Fruit fly (Drosophila melanogaster) whole organism, embryonic: ENCODE results near the gene rols.

Experiments
- Abd-B ChIP-seq: fragments of 200-800 bp; sonication (Bioruptor generic); optimal IDR thresholded peaks from 2 replicates; lab custom pipeline; 2018; ENCODE audit warnings: missing biosample characterization, mild to moderate bottlenecking, missing genetic modification characterization, moderate library complexity
- Bdp1 ChIP-seq: fragments of 200-800 bp; sonication (Bioruptor generic); optimal IDR thresholded peaks from 3 replicates; lab custom pipeline; 2016; ENCODE audit warnings: missing biosample characterization, missing genetic modification characterization
- CG10431 ChIP-seq: fragments of 200-800 bp; sonication (Bioruptor generic); optimal IDR thresholded peaks from 3 replicates; lab custom pipeline; 2018; ENCODE audit warnings: missing biosample characterization, mild to moderate bottlenecking, missing genetic modification characterization
- CG11093 ChIP-seq: fragments of 200-800 bp; sonication (Bioruptor generic); IDR thresholded peaks from 3 replicates; pipeline ENCODE4 v1.3.6; 2022; ENCODE audit warnings: missing biosample characterization, missing genetic modification characterization
- CG11696 ChIP-seq: fragments of 200-800 bp; sonication (Bioruptor generic); IDR thresholded peaks from 2 replicates; pipeline ENCODE4 v1.3.6; 2022; ENCODE audit warnings: missing biosample characterization, missing genetic modification characterization
- CG13424 ChIP-seq: fragments of 200-800 bp; sonication (Bioruptor generic); optimal IDR thresholded peaks from 2 replicates; lab custom pipeline; 2019; ENCODE audit warnings: missing biosample characterization, mild to moderate bottlenecking, missing genetic modification characterization, moderate library complexity
- CG1647 ChIP-seq: fragments of 200-800 bp; sonication (Bioruptor generic); optimal IDR thresholded peaks from 3 replicates; lab custom pipeline; 2016; ENCODE audit warnings: missing biosample characterization, missing genetic modification characterization
- CG16779 ChIP-seq: fragments of 200-800 bp; sonication (Bioruptor generic); IDR thresholded peaks from 2 replicates; pipeline ENCODE4 v1.3.6; 2022; ENCODE audit warnings: missing biosample characterization, missing genetic modification characterization
- CG17361 ChIP-seq: fragments of 200-800 bp; sonication (Bioruptor generic); IDR thresholded peaks from 3 replicates; pipeline ENCODE4 v1.3.6; 2022; ENCODE audit warnings: missing biosample characterization, missing genetic modification characterization
- CG17385 ChIP-seq: fragments of 200-800 bp; sonication (Bioruptor generic); optimal IDR thresholded peaks from 3 replicates; lab custom pipeline; 2018; ENCODE audit warnings: missing biosample characterization, mild to moderate bottlenecking, missing genetic modification characterization
- CG2129 ChIP-seq: fragments of 200-800 bp; sonication (Bioruptor generic); IDR thresholded peaks from 2 replicates; pipeline ENCODE4 v1.3.6; 2022; ENCODE audit warnings: missing biosample characterization, missing genetic modification characterization; ENCODE audit not compliant: partially characterized antibody
- CG2712 ChIP-seq: fragments of 200-800 bp; optimal IDR thresholded peaks from 3 replicates; lab custom pipeline; 2019; ENCODE audit warnings: missing biosample characterization, mild to moderate bottlenecking, missing genetic modification characterization, moderate library complexity
- CG2889 ChIP-seq: fragments of 200-800 bp; sonication (Bioruptor generic); IDR thresholded peaks from 3 replicates; pipeline ENCODE4 v1.3.6; 2022; ENCODE audit warnings: missing biosample characterization, missing genetic modification characterization
- CG34224 ChIP-seq: fragments of 200-800 bp; sonication (Bioruptor generic); IDR thresholded peaks from 3 replicates; pipeline ENCODE4 v1.3.6; 2022; ENCODE audit warnings: missing biosample characterization, missing genetic modification characterization; ENCODE audit not compliant: partially characterized antibody
- CG34376 ChIP-seq: fragments of 200-800 bp; sonication (Bioruptor generic); optimal IDR thresholded peaks from 2 replicates; lab custom pipeline; 2018; ENCODE audit warnings: missing biosample characterization, mild to moderate bottlenecking, missing genetic modification characterization
- CG4854 ChIP-seq: fragments of 200-800 bp; sonication (Bioruptor generic); optimal IDR thresholded peaks from 2 replicates; lab custom pipeline; 2016; ENCODE audit warnings: missing biosample characterization, missing genetic modification characterization, inconsistent platforms
- CG6683 ChIP-seq: fragments of 200-800 bp; sonication (Bioruptor generic); optimal IDR thresholded peaks from 2 replicates; lab custom pipeline; 2017; ENCODE audit warnings: missing biosample characterization, mild to moderate bottlenecking, missing genetic modification characterization, missing genetic modification reagents
- CG6689 ChIP-seq: fragments of 200-800 bp; sonication (Bioruptor generic); IDR thresholded peaks from 2 replicates; pipeline ENCODE4 v1.3.6; 2022; ENCODE audit warnings: missing biosample characterization, missing genetic modification characterization
- CG7271 ChIP-seq: fragments of 200-800 bp; sonication (Bioruptor generic); optimal IDR thresholded peaks from 2 replicates; lab custom pipeline; 2018; ENCODE audit warnings: missing biosample characterization, mild to moderate bottlenecking, missing genetic modification characterization, moderate library complexity
- CG7372 ChIP-seq: fragments of 200-800 bp; sonication (Bioruptor generic); IDR thresholded peaks from 2 replicates; pipeline ENCODE4 v1.3.6; 2022; ENCODE audit warnings: missing biosample characterization, missing genetic modification characterization
- CG7786 ChIP-seq: fragments of 200-800 bp; sonication (Bioruptor generic); optimal IDR thresholded peaks from 2 replicates; lab custom pipeline; 2016; ENCODE audit warnings: missing biosample characterization, missing genetic modification characterization
- CG9437 ChIP-seq: fragments of 200-800 bp; sonication (Bioruptor generic); optimal IDR thresholded peaks from 2 replicates; lab custom pipeline; 2018; ENCODE audit warnings: missing biosample characterization, mild to moderate bottlenecking, missing genetic modification characterization
- Chrac-16 ChIP-seq: fragments of 200-800 bp; sonication (Bioruptor generic); optimal IDR thresholded peaks from 3 replicates; lab custom pipeline; 2016; ENCODE audit warnings: missing biosample characterization, missing genetic modification characterization
- CoRest ChIP-seq: fragments of 200-800 bp; sonication (Bioruptor generic); optimal IDR thresholded peaks from 3 replicates; lab custom pipeline; 2018; ENCODE audit warnings: missing biosample characterization, mild to moderate bottlenecking, missing genetic modification characterization, moderate library complexity
- Deaf1 ChIP-seq: fragments of 200-800 bp; optimal IDR thresholded peaks from 3 replicates; lab custom pipeline; 2019; ENCODE audit warnings: missing biosample characterization, mild to moderate bottlenecking, missing genetic modification characterization, moderate library complexity
- Dek ChIP-seq: fragments of 200-800 bp; sonication (Bioruptor generic); optimal IDR thresholded peaks from 3 replicates; lab custom pipeline; 2019; ENCODE audit warnings: missing biosample characterization, mild to moderate bottlenecking, missing genetic modification characterization, moderate library complexity
- Dp ChIP-seq: fragments of 200-800 bp; sonication (Bioruptor generic); optimal IDR thresholded peaks from 2 replicates; lab custom pipeline; 2018; ENCODE audit warnings: missing biosample characterization, mild to moderate bottlenecking, missing genetic modification characterization, moderate library complexity
- Drgx ChIP-seq: fragments of 200-800 bp; sonication (Bioruptor generic); IDR thresholded peaks from 2 replicates; pipeline ENCODE4 v1.3.6; 2022; ENCODE audit warnings: missing biosample characterization, missing genetic modification characterization
- Ets97D ChIP-seq: fragments of 200-800 bp; sonication (Bioruptor generic); optimal IDR thresholded peaks from 3 replicates; lab custom pipeline; 2016; ENCODE audit warnings: missing biosample characterization, missing genetic modification characterization
- Fer3 ChIP-seq: fragments of 200-800 bp; sonication (Bioruptor generic); optimal IDR thresholded peaks from 2 replicates; lab custom pipeline; 2018; ENCODE audit warnings: missing biosample characterization, mild to moderate bottlenecking, missing genetic modification characterization, moderate library complexity
- HmgZ ChIP-seq: fragments of 200-800 bp; sonication (Bioruptor generic); optimal IDR thresholded peaks from 2 replicates; lab custom pipeline; 2018; ENCODE audit warnings: missing biosample characterization, mild to moderate bottlenecking, missing genetic modification characterization
- Hmx ChIP-seq: fragments of 200-800 bp; sonication (Bioruptor generic); optimal IDR thresholded peaks from 2 replicates; lab custom pipeline; 2016; ENCODE audit warnings: missing biosample characterization, missing genetic modification characterization
- Kr ChIP-seq: fragments of 200-800 bp; sonication (Bioruptor generic); optimal IDR thresholded peaks from 2 replicates; lab custom pipeline; 2017; ENCODE audit warnings: missing biosample characterization, mild to moderate bottlenecking, missing genetic modification characterization
- az2 ChIP-seq: fragments of 200-800 bp; sonication (Bioruptor generic); optimal IDR thresholded peaks from 3 replicates; lab custom pipeline; 2016; ENCODE audit warnings: missing biosample characterization, missing genetic modification characterization
- bbx ChIP-seq: fragments of 200-800 bp; sonication (Bioruptor generic); IDR thresholded peaks from 2 replicates; pipeline ENCODE4 v1.3.6; 2022; ENCODE audit warnings: missing biosample characterization, missing genetic modification characterization; ENCODE audit not compliant: partially characterized antibody
- bigmax ChIP-seq: fragments of 200-800 bp; sonication (Bioruptor generic); optimal IDR thresholded peaks from 2 replicates; lab custom pipeline; 2018; ENCODE audit warnings: missing biosample characterization, mild to moderate bottlenecking, missing genetic modification characterization
- btn ChIP-seq: fragments of 200-800 bp; sonication (Bioruptor generic); optimal IDR thresholded peaks from 2 replicates; lab custom pipeline; 2016; ENCODE audit warnings: missing biosample characterization, missing genetic modification characterization
- crc ChIP-seq: fragments of 200-800 bp; sonication (Bioruptor generic); optimal IDR thresholded peaks from 2 replicates; lab custom pipeline; 2016; ENCODE audit warnings: missing biosample characterization, missing genetic modification characterization
- cwo ChIP-seq: fragments of 200-800 bp; sonication (Bioruptor generic); optimal IDR thresholded peaks from 3 replicates; lab custom pipeline; 2017; ENCODE audit warnings: missing biosample characterization, missing genetic modification characterization, mild to moderate bottlenecking, moderate library complexity, missing genetic modification reagents
- dati ChIP-seq: fragments of 200-800 bp; sonication (Bioruptor generic); IDR thresholded peaks from 2 replicates; pipeline ENCODE4 v1.3.6; 2022; ENCODE audit warnings: missing biosample characterization, missing genetic modification characterization
- dm ChIP-seq: fragments of 200-800 bp; sonication (Bioruptor generic); optimal IDR thresholded peaks from 3 replicates; lab custom pipeline; 2016; ENCODE audit warnings: missing biosample characterization, missing genetic modification characterization
- fd96Cb ChIP-seq: fragments of 200-800 bp; sonication (Bioruptor generic); optimal IDR thresholded peaks from 2 replicates; lab custom pipeline; 2018; ENCODE audit warnings: missing biosample characterization, mild to moderate bottlenecking, missing genetic modification characterization, moderate library complexity
- ind ChIP-seq: fragments of 200-800 bp; sonication (Bioruptor generic); optimal IDR thresholded peaks from 3 replicates; lab custom pipeline; 2016; ENCODE audit warnings: missing biosample characterization, missing genetic modification characterization
- lmd ChIP-seq: fragments of 200-800 bp; sonication (Bioruptor generic); IDR thresholded peaks from 2 replicates; pipeline ENCODE4 v1.3.6; 2022; ENCODE audit warnings: missing biosample characterization, missing genetic modification characterization
- nerfin-2 ChIP-seq: fragments of 200-800 bp; sonication (Bioruptor generic); IDR thresholded peaks from 2 replicates; pipeline ENCODE4 v1.3.6; 2022; ENCODE audit warnings: missing biosample characterization, missing genetic modification characterization; ENCODE audit not compliant: partially characterized antibody
- nmo ChIP-seq: fragments of 200-800 bp; sonication (Bioruptor generic); optimal IDR thresholded peaks from 2 replicates; lab custom pipeline; 2018; ENCODE audit warnings: missing biosample characterization, mild to moderate bottlenecking, missing genetic modification characterization, moderate library complexity
- oc ChIP-seq: fragments of 200-800 bp; sonication (Bioruptor generic); optimal IDR thresholded peaks from 2 replicates; lab custom pipeline; 2018; ENCODE audit warnings: missing biosample characterization, mild to moderate bottlenecking, missing genetic modification characterization, moderate library complexity
- pfk ChIP-seq: fragments of 200-800 bp; sonication (Bioruptor generic); optimal IDR thresholded peaks from 2 replicates; lab custom pipeline; 2018; ENCODE audit warnings: missing biosample characterization, mild to moderate bottlenecking, missing genetic modification characterization, moderate library complexity
- phol ChIP-seq: fragments of 200-800 bp; sonication (Bioruptor generic); optimal IDR thresholded peaks from 3 replicates; lab custom pipeline; 2018; ENCODE audit warnings: missing biosample characterization, mild to moderate bottlenecking, missing genetic modification characterization, moderate library complexity
- prd ChIP-seq, 3 experiments: fragments of >200 bp in 2 of 3; fragments of 200-800 bp in 1 of 3; sonication (Bioruptor generic) in 1 of 3; optimal IDR thresholded peaks in 2 of 3; IDR thresholded peaks in 1 of 3; 2 replicates in 2 of 3; 3 replicates in 1 of 3; pipeline versions ENCODE4 v1.3.6 to Lab custom; 2017 to 2022; ENCODE audit warnings: missing biosample characterization in 1 of 3, missing genetic modification characterization in 1 of 3
- sisA ChIP-seq: fragments of 200-800 bp; sonication (Bioruptor generic); IDR thresholded peaks from 2 replicates; pipeline ENCODE4 v1.3.6; 2022; ENCODE audit warnings: missing biosample characterization, missing genetic modification characterization

Gene rols

DNA sequence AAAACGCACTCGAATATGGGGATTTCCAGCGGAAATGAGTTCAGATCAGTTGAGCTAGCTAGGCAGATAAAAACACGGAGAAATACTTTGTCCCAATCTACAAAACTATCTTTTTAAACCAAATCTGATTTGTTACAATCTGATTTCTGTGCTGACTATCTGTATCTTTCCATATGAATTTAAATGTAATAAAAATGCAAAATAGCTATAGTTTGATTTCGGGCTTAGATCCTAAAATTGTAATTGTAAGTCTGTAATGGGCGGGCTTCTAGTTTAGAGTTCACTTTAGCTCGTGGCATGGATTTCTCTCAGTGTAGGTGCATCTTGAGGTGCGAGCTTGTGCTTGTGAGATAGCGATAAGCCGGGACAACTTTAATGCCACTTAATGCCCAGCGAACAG lies 2.4 kb downstream of the rols start (continued):
- TF ChIP-seq prd (optimal IDR thresholded peaks at IDR 0.05; lab: Kevin White, UChicago) (no peak), prd (GFP tag; IDR thresholded peaks at IDR 0.05; lab: Robert Waterston, UW) (no peak), Fer3 (no peak), CG7271 (tag; lab: Kevin White, UChicago) (no peak), CG16779 (GFP tag; lab: Robert Waterston, UW) (no peak), ind (GFP tag; lab: Kevin White, UChicago) (no peak), CG11093 (GFP tag; lab: Robert Waterston, UW) (no peak), CG11696 (no peak), CG34224 (GFP tag; lab: Robert Waterston, UW) (no peak), Hmx (GFP tag; lab: Kevin White, UChicago) (no peak), btn (GFP tag; lab: Kevin White, UChicago) (no peak), CG7786 (GFP tag; lab: Kevin White, UChicago) (no peak), nmo (GFP tag; lab: Kevin White, UChicago) (peak; percentile 14), Ets97D (GFP tag; lab: Kevin White, UChicago) (no peak), CG2889 (GFP tag; lab: Robert Waterston, UW) (no peak), nerfin-2 (GFP tag; lab: Robert Waterston, UW) (no peak), CG4854 (no peak), dati (0 out of 2 replicates have a peak, but pooled peaks have one; percentile 9), CG13424 (peak; percentile 7), CG17385 (GFP tag; lab: Kevin White, UChicago) (no peak), Chrac-16 (GFP tag; lab: Kevin White, UChicago) (peak; percentile 5), bigmax (GFP tag; lab: Kevin White, UChicago) (no peak), pfk (no peak), CG10431 (no peak), CG6683 (GFP tag; lab: Kevin White, UChicago) (no peak), az2 (GFP tag; lab: Kevin White, UChicago) (no peak), CG9437 (no peak), lmd (GFP tag; lab: Robert Waterston, UW) (no peak), Deaf1 (no peak), CG1647 (GFP tag; lab: Kevin White, UChicago) (no peak), CG2712 (tag; lab: Kevin White, UChicago) (peak; percentile 52), phol (tag; lab: Kevin White, UChicago) (peak; percentile 54), sisA (no peak), oc (tag; lab: Kevin White, UChicago) (no peak), Drgx (GFP tag; lab: Robert Waterston, UW) (no peak), CG2129 (no peak), fd96Cb (peak; percentile 35), cwo (GFP tag; lab: Kevin White, UChicago) (no peak), Dp (no peak), bbx (GFP tag; lab: Robert Waterston, UW) (no peak), dm (GFP tag; lab: Kevin White, UChicago) (no peak), CG7372 (no peak), CG6689 (GFP tag; lab: Robert Waterston, UW) (0 out of 2 replicates have a peak, but pooled peaks have one; percentile 5), CG34376 (GFP tag; lab: Kevin White, UChicago) (no peak), CG17361 (GFP tag; lab: Robert Waterston, UW) (no peak), HmgZ (tag; lab: Kevin White, UChicago) (no peak), Abd-B (GFP tag; lab: Kevin White, UChicago) (no peak), Dek (tag; lab: Kevin White, UChicago) (no peak), Bdp1 (GFP tag; lab: Kevin White, UChicago) (no peak), crc (no peak), Kr (no peak), CoRest (tag; lab: Kevin White, UChicago) (no peak)
